Worm (Caenorhabditis elegans): ENCODE measurements around the gene F35H10.10.

DNA sequence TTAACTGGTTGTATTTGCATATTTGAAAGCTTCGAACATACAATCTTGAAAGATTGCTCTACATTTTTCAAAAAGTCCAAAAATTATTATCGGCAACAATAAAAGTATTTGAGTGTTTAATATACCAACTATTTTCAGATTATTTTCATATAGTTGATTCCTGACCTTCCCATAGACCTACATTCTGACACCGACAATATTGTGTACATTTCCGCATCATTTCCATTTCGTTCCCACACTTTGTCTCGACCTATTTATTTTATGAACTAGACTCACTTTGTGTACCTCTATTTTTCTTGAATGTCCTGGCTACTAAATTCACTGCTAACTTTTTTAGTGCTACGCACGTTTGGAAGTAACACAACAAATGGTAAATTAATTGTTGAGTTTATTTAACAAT is 29.6 kb upstream of the F35H10.10 start, which contains the start of gene lgc-5:
- no peak for TF ChIP-seq sdc-2 (tag; optimal IDR thresholded peaks at IDR 0.05)
- no peak for TF ChIP-seq mec-3 (tag; optimal IDR thresholded peaks at IDR 0.05; ENCODE audit: borderline replicate concordance)
- no peak for TF ChIP-seq pqm-1 (tag; optimal IDR thresholded peaks at IDR 0.05)
- TF ChIP-seq elt-2 (tag; optimal IDR thresholded peaks at IDR 0.05) = no peak
- TF ChIP-seq tbx-2 (tag; optimal IDR thresholded peaks at IDR 0.05) = no peak
- TF ChIP-seq pat-9 (tag; optimal IDR thresholded peaks at IDR 0.05) = no peak
- no peak for TF ChIP-seq ama-1 (optimal IDR thresholded peaks at IDR 0.05)
- TF ChIP-seq fkh-6 (tag; optimal IDR thresholded peaks at IDR 0.05) = no peak
- TF ChIP-seq ceh-30 (tag; optimal IDR thresholded peaks at IDR 0.05) = no peak
- TF ChIP-seq ceh-45 (GFP tag; IDR thresholded peaks at IDR 0.05) = no peak
- TF ChIP-seq pros-1 (tag; optimal IDR thresholded peaks at IDR 0.05) = no peak
- no peak for TF ChIP-seq pha-4 (tag; optimal IDR thresholded peaks at IDR 0.05)
- no peak for TF ChIP-seq ceh-2 (tag; optimal IDR thresholded peaks at IDR 0.05)

Measured in whole organism, late embryonic.